Fruit fly (Drosophila melanogaster) whole organism, larva: ENCODE data around the gene CG42534.
A peak's percentile ranks its signal among the peaks of the same experiment; 100 is the strongest.

ENCODE experiments used
- noc ChIP-seq: fragments of 200-800 bp; sonication (Bioruptor generic); optimal IDR thresholded peaks from 3 replicates; lab custom pipeline; 2019; ENCODE audit warnings: missing biosample characterization, mild to moderate bottlenecking, missing genetic modification characterization, moderate library complexity

CG42534 gene

dm6 chr3R:27340322-27340721 is at the start of gene CG42534:
CG42534 (plus strand) TSS chr3R:27340622.
- no peak for TF ChIP-seq noc (tag; lab: Kevin White, UChicago)

- TF ChIP-seq noc (tag; lab: Kevin White, UChicago) = peak; percentile 99
Observed at dm6 chr3R:27292159-27292880, 48.1 kb upstream of the CG42534 start, which contains the start of gene CG3348. CG3348 (minus strand) TSS chr3R:27292209.

- no peak for TF ChIP-seq noc (tag; lab: Kevin White, UChicago)
Observed at dm6 chr3R:27293065-27293464, 47.4 kb upstream of the CG42534 start.

dm6 chr3R:27294113-27294512 is 46.3 kb upstream of the CG42534 start:
- no peak for TF ChIP-seq noc (tag; lab: Kevin White, UChicago)

- TF ChIP-seq noc (tag; lab: Kevin White, UChicago) = no peak
Observed at dm6 chr3R:27322225-27322624, 18.2 kb upstream of the CG42534 start, which contains the start of gene CG3339. CG3339 (minus strand) TSS chr3R:27322325.

dm6 chr3R:27330782-27331181 is 9.6 kb upstream of the CG42534 start, which contains the start of gene CG3330:
CG3330 (minus strand) TSS chr3R:27330882.
- no peak for TF ChIP-seq noc (tag; lab: Kevin White, UChicago)

dm6 chr3R:27368617-27369016 is 28.2 kb downstream of the CG42534 start, which contains the start of gene CG46335:
CG46335 (minus strand) TSS chr3R:27368717.
- TF ChIP-seq noc (tag; lab: Kevin White, UChicago) = no peak

- TF ChIP-seq noc (tag; lab: Kevin White, UChicago) = peak; percentile 69
Observed at dm6 chr3R:27407049-27407448, 66.6 kb downstream of the CG42534 start.

dm6 chr3R:27408683-27409082 is 68.3 kb downstream of the CG42534 start:
- no peak for TF ChIP-seq noc (tag; lab: Kevin White, UChicago)

dm6 chr3R:27413214-27413613 is 72.8 kb downstream of the CG42534 start:
- no peak for TF ChIP-seq noc (tag; lab: Kevin White, UChicago)

dm6 chr3R:27415303-27415702 is 74.9 kb downstream of the CG42534 start:
- no peak for TF ChIP-seq noc (tag; lab: Kevin White, UChicago)

dm6 chr3R:27421810-27422209 is 81.4 kb downstream of the CG42534 start:
- TF ChIP-seq noc (tag; lab: Kevin White, UChicago) = no peak
